Fruit fly (Drosophila melanogaster) whole organism, embryonic: ENCODE data around the gene CG45487.

Experiments
- Ada2b ChIP-seq: fragments of 200-800 bp; sonication (Bioruptor generic); IDR thresholded peaks from 2 replicates; pipeline ENCODE4 v1.3.6; 2022; ENCODE audit warnings: missing biosample characterization, missing genetic modification characterization
- CG13296 ChIP-seq: fragments of 200-800 bp; sonication (Bioruptor generic); optimal IDR thresholded peaks from 3 replicates; lab custom pipeline; 2018; ENCODE audit warnings: missing biosample characterization, mild to moderate bottlenecking, missing genetic modification characterization
- CG15011 ChIP-seq: fragments of 200-800 bp; sonication (Bioruptor generic); optimal IDR thresholded peaks from 3 replicates; lab custom pipeline; 2018; ENCODE audit warnings: missing biosample characterization, mild to moderate bottlenecking, missing genetic modification characterization
- CG1529 ChIP-seq: fragments of 200-800 bp; sonication (Bioruptor generic); optimal IDR thresholded peaks from 3 replicates; lab custom pipeline; 2018; ENCODE audit warnings: missing biosample characterization, missing genetic modification characterization
- CG15696 ChIP-seq: fragments of 200-800 bp; sonication (Bioruptor generic); optimal IDR thresholded peaks from 2 replicates; lab custom pipeline; 2019; ENCODE audit warnings: missing biosample characterization, mild to moderate bottlenecking, missing genetic modification characterization, moderate library complexity
- CG1602 ChIP-seq: fragments of 200-800 bp; sonication (Bioruptor generic); optimal IDR thresholded peaks from 3 replicates; lab custom pipeline; 2016; ENCODE audit warnings: missing biosample characterization, missing genetic modification characterization
- CG1603 ChIP-seq: fragments of 200-800 bp; sonication (Bioruptor generic); optimal IDR thresholded peaks from 2 replicates; lab custom pipeline; 2019; ENCODE audit warnings: missing biosample characterization, mild to moderate bottlenecking, missing genetic modification characterization, moderate library complexity
- CG17912 ChIP-seq: fragments of 200-800 bp; sonication (Bioruptor generic); optimal IDR thresholded peaks from 2 replicates; lab custom pipeline; 2018; ENCODE audit warnings: missing biosample characterization, mild to moderate bottlenecking, missing genetic modification characterization
- CG2202 ChIP-seq: fragments of 200-800 bp; sonication (Bioruptor generic); optimal IDR thresholded peaks from 2 replicates; lab custom pipeline; 2018; ENCODE audit warnings: missing biosample characterization, mild to moderate bottlenecking, missing genetic modification characterization
- CG30020 ChIP-seq: fragments of 200-800 bp; optimal IDR thresholded peaks from 2 replicates; lab custom pipeline; 2019; ENCODE audit warnings: missing biosample characterization, mild to moderate bottlenecking, missing genetic modification characterization, moderate library complexity
- CG5180 ChIP-seq: fragments of 200-800 bp; sonication (Bioruptor generic); optimal IDR thresholded peaks from 3 replicates; lab custom pipeline; 2017; ENCODE audit warnings: missing biosample characterization, missing genetic modification characterization, mild to moderate bottlenecking, moderate library complexity, missing genetic modification reagents
- CG7745 ChIP-seq: fragments of 200-800 bp; sonication (Bioruptor generic); optimal IDR thresholded peaks from 2 replicates; lab custom pipeline; 2018; ENCODE audit warnings: missing biosample characterization, mild to moderate bottlenecking, missing genetic modification characterization, moderate library complexity
- CG7928 ChIP-seq: fragments of 200-800 bp; sonication (Bioruptor generic); optimal IDR thresholded peaks from 2 replicates; lab custom pipeline; 2017; ENCODE audit warnings: missing biosample characterization, mild to moderate bottlenecking, missing genetic modification characterization
- CG9817 ChIP-seq: fragments of 200-800 bp; sonication (Bioruptor generic); optimal IDR thresholded peaks from 2 replicates; lab custom pipeline; 2018; ENCODE audit warnings: missing biosample characterization, mild to moderate bottlenecking, missing genetic modification characterization, moderate library complexity
- D19B ChIP-seq: fragments of 200-800 bp; sonication (Bioruptor generic); optimal IDR thresholded peaks from 2 replicates; lab custom pipeline; 2017; ENCODE audit warnings: missing biosample characterization, mild to moderate bottlenecking, missing genetic modification characterization
- Dek ChIP-seq: fragments of 200-800 bp; sonication (Bioruptor generic); optimal IDR thresholded peaks from 3 replicates; lab custom pipeline; 2019; ENCODE audit warnings: missing biosample characterization, mild to moderate bottlenecking, missing genetic modification characterization, moderate library complexity
- Ets65A ChIP-seq: fragments of 200-800 bp; sonication (Bioruptor generic); peaks from one replicate; lab custom pipeline; 2016; ENCODE audit warnings: missing biosample characterization, missing genetic modification characterization
- Fer2 ChIP-seq: fragments of 200-800 bp; sonication (Bioruptor generic); optimal IDR thresholded peaks from 2 replicates; lab custom pipeline; 2018; ENCODE audit warnings: missing biosample characterization, mild to moderate bottlenecking, missing genetic modification characterization, moderate library complexity
- GATAe ChIP-seq: fragments of 200-800 bp; sonication (Bioruptor generic); conservative IDR thresholded peaks from 2 replicates; pipeline ENCODE4 v1.3.6; 2022; ENCODE audit warnings: missing biosample characterization, missing genetic modification characterization
- HHEX ChIP-seq: fragments of 200-800 bp; sonication (Bioruptor generic); optimal IDR thresholded peaks from 3 replicates; lab custom pipeline; 2017; ENCODE audit warnings: missing biosample characterization, mild to moderate bottlenecking, missing genetic modification characterization, missing genetic modification reagents
- Hr39 ChIP-seq: fragments of >200 bp; optimal IDR thresholded peaks from 2 replicates; lab custom pipeline; 2017
- MESR4 ChIP-seq: fragments of 200-800 bp; sonication (Bioruptor generic); optimal IDR thresholded peaks from 2 replicates; lab custom pipeline; 2018; ENCODE audit warnings: missing biosample characterization, mild to moderate bottlenecking, missing genetic modification characterization, moderate library complexity
- Nf-YB ChIP-seq: fragments of 200-800 bp; sonication (Bioruptor generic); optimal IDR thresholded peaks from 3 replicates; lab custom pipeline; 2019; ENCODE audit warnings: missing biosample characterization, mild to moderate bottlenecking, missing genetic modification characterization, moderate library complexity
- Rx ChIP-seq: fragments of 200-800 bp; sonication (Bioruptor generic); IDR thresholded peaks from 2 replicates; pipeline ENCODE4 v1.3.6; 2022; ENCODE audit warnings: missing biosample characterization, missing genetic modification characterization
- Sry-δ ChIP-seq: fragments of 200-800 bp; sonication (Bioruptor generic); optimal IDR thresholded peaks from 2 replicates; lab custom pipeline; 2016; ENCODE audit warnings: missing biosample characterization, missing genetic modification characterization
- ab ChIP-seq: fragments of 200-800 bp; sonication (Bioruptor generic); optimal IDR thresholded peaks from 2 replicates; lab custom pipeline; 2016; ENCODE audit warnings: missing biosample characterization, missing genetic modification characterization
- abd-A ChIP-seq: fragments of 200-800 bp; sonication (Bioruptor generic); optimal IDR thresholded peaks from 3 replicates; lab custom pipeline; 2019; ENCODE audit warnings: missing biosample characterization, mild to moderate bottlenecking, missing genetic modification characterization, moderate library complexity
- az2 ChIP-seq: fragments of 200-800 bp; sonication (Bioruptor generic); optimal IDR thresholded peaks from 3 replicates; lab custom pipeline; 2016; ENCODE audit warnings: missing biosample characterization, missing genetic modification characterization
- bbx ChIP-seq: fragments of 200-800 bp; sonication (Bioruptor generic); IDR thresholded peaks from 2 replicates; pipeline ENCODE4 v1.3.6; 2022; ENCODE audit warnings: missing biosample characterization, missing genetic modification characterization; ENCODE audit not compliant: partially characterized antibody
- chif ChIP-seq, 2 experiments: fragments of 200-800 bp; sonication (Bioruptor generic); optimal IDR thresholded peaks; 3 replicates each; lab custom pipeline; 2016; ENCODE audit warnings: missing biosample characterization in 2 of 2, missing genetic modification characterization in 2 of 2
- crol ChIP-seq: fragments of 200-800 bp; sonication (Bioruptor generic); IDR thresholded peaks from 2 replicates; pipeline ENCODE4 v1.3.6; 2022; ENCODE audit warnings: missing biosample characterization, missing genetic modification characterization
- dimm ChIP-seq: fragments of 200-800 bp; sonication (Bioruptor generic); IDR thresholded peaks from 2 replicates; pipeline ENCODE4 v1.3.6; 2022; ENCODE audit warnings: missing biosample characterization, missing genetic modification characterization
- dmrt99B ChIP-seq: fragments of 200-800 bp; sonication (Bioruptor generic); optimal IDR thresholded peaks from 2 replicates; lab custom pipeline; 2018; ENCODE audit warnings: missing biosample characterization, mild to moderate bottlenecking, missing genetic modification characterization, moderate library complexity
- emc ChIP-seq: fragments of 200-800 bp; sonication (Bioruptor generic); optimal IDR thresholded peaks from 2 replicates; lab custom pipeline; 2016; ENCODE audit warnings: missing biosample characterization, missing genetic modification characterization
- gem ChIP-seq: fragments of 200-800 bp; sonication (Bioruptor generic); optimal IDR thresholded peaks from 2 replicates; lab custom pipeline; 2019; ENCODE audit warnings: missing biosample characterization, mild to moderate bottlenecking, missing genetic modification characterization, moderate library complexity
- grn ChIP-seq: fragments of 200-800 bp; sonication (Bioruptor generic); optimal IDR thresholded peaks from 3 replicates; lab custom pipeline; 2017; ENCODE audit warnings: missing biosample characterization, missing genetic modification characterization
- hth ChIP-seq: fragments of >200 bp; optimal IDR thresholded peaks from 2 replicates; lab custom pipeline; 2017; ENCODE audit warnings: inconsistent platforms
- kah ChIP-seq: fragments of 200-800 bp; sonication (Bioruptor generic); optimal IDR thresholded peaks from 2 replicates; lab custom pipeline; 2018; ENCODE audit warnings: missing biosample characterization, mild to moderate bottlenecking, missing genetic modification characterization
- kni ChIP-seq: fragments of 200-800 bp; sonication (Bioruptor generic); optimal IDR thresholded peaks from 3 replicates; lab custom pipeline; 2017; ENCODE audit warnings: mild to moderate bottlenecking, missing biosample characterization, missing genetic modification reagents, missing genetic modification characterization
- mld ChIP-seq: fragments of 200-800 bp; sonication (Bioruptor generic); IDR thresholded peaks from 3 replicates; pipeline ENCODE4 v1.3.6; 2022; ENCODE audit warnings: missing biosample characterization, missing genetic modification characterization; ENCODE audit not compliant: partially characterized antibody
- phol ChIP-seq: fragments of 200-800 bp; sonication (Bioruptor generic); optimal IDR thresholded peaks from 3 replicates; lab custom pipeline; 2018; ENCODE audit warnings: missing biosample characterization, mild to moderate bottlenecking, missing genetic modification characterization, moderate library complexity
- pum ChIP-seq: fragments of 200-800 bp; sonication (Bioruptor generic); optimal IDR thresholded peaks from 2 replicates; lab custom pipeline; 2016; ENCODE audit warnings: missing biosample characterization, missing genetic modification characterization
- sc ChIP-seq, 3 experiments: fragments of >200 bp in 2 of 3; fragments of 200-800 bp in 1 of 3; sonication (Bioruptor generic) in 1 of 3; optimal IDR thresholded peaks; 2 replicates in 2 of 3; 3 replicates in 1 of 3; lab custom pipeline; 2017; ENCODE audit warnings: mild to moderate bottlenecking in 1 of 3, missing biosample characterization in 1 of 3, missing genetic modification characterization in 1 of 3, missing genetic modification reagents in 1 of 3
- sd ChIP-seq: fragments of 200-800 bp; sonication (Bioruptor generic); optimal IDR thresholded peaks from 3 replicates; lab custom pipeline; 2018; ENCODE audit warnings: missing biosample characterization, mild to moderate bottlenecking, missing genetic modification characterization, moderate library complexity
- sens ChIP-seq: fragments of 200-800 bp; sonication (Bioruptor generic); peaks from one replicate; lab custom pipeline; 2016; ENCODE audit warnings: missing biosample characterization, missing genetic modification characterization
- shn ChIP-seq: fragments of 200-800 bp; sonication (Bioruptor generic); optimal IDR thresholded peaks from 3 replicates; lab custom pipeline; 2016; ENCODE audit warnings: missing biosample characterization, missing genetic modification characterization
- so ChIP-seq: fragments of 200-800 bp; sonication (Bioruptor generic); IDR thresholded peaks from 3 replicates; pipeline ENCODE4 v1.3.6; 2022; ENCODE audit warnings: missing biosample characterization, missing genetic modification characterization
- sr ChIP-seq: fragments of 200-800 bp; sonication (Bioruptor generic); IDR thresholded peaks from 3 replicates; pipeline ENCODE4 v1.3.6; 2022; ENCODE audit warnings: missing biosample characterization, missing genetic modification characterization
- ssp ChIP-seq: fragments of 200-800 bp; sonication (Bioruptor generic); IDR thresholded peaks from 2 replicates; pipeline ENCODE4 v1.3.6; 2022; ENCODE audit warnings: missing biosample characterization, missing genetic modification characterization
- stwl ChIP-seq: fragments of 200-800 bp; sonication (Bioruptor generic); optimal IDR thresholded peaks from 3 replicates; lab custom pipeline; 2018; ENCODE audit warnings: missing biosample characterization, mild to moderate bottlenecking, missing genetic modification characterization, moderate library complexity
- trh ChIP-seq: fragments of 200-800 bp; sonication (Bioruptor generic); optimal IDR thresholded peaks from 2 replicates; lab custom pipeline; 2016; ENCODE audit warnings: missing biosample characterization, missing genetic modification characterization
- zf30C ChIP-seq: fragments of 200-800 bp; sonication (Bioruptor generic); optimal IDR thresholded peaks from 3 replicates; lab custom pipeline; 2018; ENCODE audit warnings: missing biosample characterization, mild to moderate bottlenecking, missing genetic modification characterization

CG45487 gene

DNA sequence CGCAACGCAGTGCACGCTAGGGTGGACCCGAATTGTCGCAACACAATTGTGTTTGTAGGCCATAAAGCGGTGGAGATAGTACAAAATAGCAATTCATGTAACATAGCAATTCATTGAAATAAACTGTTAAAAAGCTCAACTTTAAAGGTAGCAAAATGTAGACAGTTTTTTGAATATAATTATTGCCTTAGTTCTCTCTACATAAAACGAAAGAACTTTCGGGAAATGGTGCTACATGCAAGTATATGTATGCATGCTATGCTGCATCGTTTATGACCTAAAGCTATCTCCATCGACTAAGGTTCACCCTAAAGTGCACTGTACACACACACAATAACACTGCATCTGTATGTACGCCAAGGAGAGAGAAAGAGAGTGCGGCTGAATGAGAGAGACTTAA is 40.0 kb downstream of the CG45487 start (continued):
- TF ChIP-seq CG9817 (tag; lab: Kevin White, UChicago) (no peak), CG5180 (GFP tag; lab: Kevin White, UChicago) (peak; percentile 1), CG7928 (GFP tag; lab: Kevin White, UChicago) (no peak), zf30C (GFP tag; lab: Kevin White, UChicago) (no peak), ab (no peak), dimm (no peak), phol (tag; lab: Kevin White, UChicago) (peak; percentile 54), grn (no peak), CG15696 (tag; lab: Kevin White, UChicago) (no peak), kah (GFP tag; lab: Kevin White, UChicago) (no peak), chif (GFP tag; optimal IDR thresholded peaks at IDR 0.05; lab: Kevin White, UChicago) (no peak), CG7745 (tag; lab: Kevin White, UChicago) (no peak), shn (GFP tag; lab: Kevin White, UChicago) (no peak), Ada2b (GFP tag; lab: Robert Waterston, UW) (no peak), D19B (GFP tag; lab: Kevin White, UChicago) (no peak), CG13296 (no peak), HHEX (GFP tag; lab: Kevin White, UChicago) (no peak), Ets65A (GFP tag; lab: Kevin White, UChicago) (peak; percentile 48), Dek (tag; lab: Kevin White, UChicago) (no peak), CG30020 (tag; lab: Kevin White, UChicago) (no peak), hth (lab: Kevin White, UChicago) (no peak), so (GFP tag; lab: Robert Waterston, UW) (no peak), Fer2 (no peak), abd-A (no peak), sens (GFP tag; lab: Kevin White, UChicago) (peak; percentile 84), pum (GFP tag; lab: Kevin White, UChicago) (no peak), CG15011 (GFP tag; lab: Kevin White, UChicago) (no peak), CG1602 (GFP tag; lab: Kevin White, UChicago) (no peak), CG1529 (GFP tag; lab: Kevin White, UChicago) (peak; percentile 38), sd (tag; lab: Kevin White, UChicago) (no peak), stwl (tag; lab: Kevin White, UChicago) (no peak), MESR4 (no peak), dmrt99B (tag; lab: Kevin White, UChicago) (peak; percentile 71), CG2202 (tag; lab: Kevin White, UChicago) (no peak), GATAe (GFP tag; lab: Robert Waterston, UW) (no peak), bbx (GFP tag; lab: Robert Waterston, UW) (no peak), Rx (GFP tag; lab: Robert Waterston, UW) (no peak), trh (GFP tag; lab: Kevin White, UChicago) (no peak), Sry-δ (GFP tag; lab: Kevin White, UChicago) (no peak), az2 (peak; percentile 27), CG17912 (GFP tag; lab: Kevin White, UChicago) (no peak)
- TF ChIP-seq, all 482 proteins: peak for 93

DNA sequence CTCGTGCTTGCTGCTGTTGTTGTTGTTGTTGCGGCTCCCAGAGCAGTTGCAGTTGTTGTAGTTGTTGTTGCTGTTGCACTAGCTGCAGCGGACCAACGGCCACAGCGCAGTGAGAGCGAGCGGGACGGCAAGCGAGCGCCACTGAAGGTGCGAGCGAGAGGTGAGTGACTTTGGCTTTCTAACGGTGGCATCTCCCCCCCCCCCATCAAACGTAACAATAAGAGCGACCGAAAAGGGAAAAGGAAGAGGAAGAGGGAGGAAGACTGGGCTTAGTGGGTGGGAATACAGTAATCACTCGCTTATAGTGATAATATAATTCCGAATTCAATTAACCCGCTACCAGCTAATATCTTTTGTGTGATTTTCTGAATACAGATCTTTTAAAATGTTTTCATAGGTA is 48.1 kb downstream of the CG45487 start:
- TF ChIP-seq sr (GFP tag; lab: Robert Waterston, UW) (no peak), mld (GFP tag; lab: Robert Waterston, UW) (no peak), Hr39 (lab: Kevin White, UChicago) (no peak), CG7928 (GFP tag; lab: Kevin White, UChicago) (no peak), CG1603 (tag; lab: Kevin White, UChicago) (peak; percentile 15), emc (no peak), gem (tag; lab: Kevin White, UChicago) (peak; percentile 24), HHEX (GFP tag; lab: Kevin White, UChicago) (no peak), sc (optimal IDR thresholded peaks at IDR 0.05; lab: Kevin White, UChicago) (no peak), sc (GFP tag; optimal IDR thresholded peaks at IDR 0.05; lab: Kevin White, UChicago) (no peak), crol (GFP tag; lab: Robert Waterston, UW) (peak; percentile 91), ssp (GFP tag; lab: Robert Waterston, UW) (no peak), kni (GFP tag; lab: Kevin White, UChicago) (peak; percentile 63), phol (tag; lab: Kevin White, UChicago) (peak; percentile 4), Nf-YB (peak; percentile 14)
